Worm (Caenorhabditis elegans): ENCODE measurements around the gene B0563.5.

DNA sequence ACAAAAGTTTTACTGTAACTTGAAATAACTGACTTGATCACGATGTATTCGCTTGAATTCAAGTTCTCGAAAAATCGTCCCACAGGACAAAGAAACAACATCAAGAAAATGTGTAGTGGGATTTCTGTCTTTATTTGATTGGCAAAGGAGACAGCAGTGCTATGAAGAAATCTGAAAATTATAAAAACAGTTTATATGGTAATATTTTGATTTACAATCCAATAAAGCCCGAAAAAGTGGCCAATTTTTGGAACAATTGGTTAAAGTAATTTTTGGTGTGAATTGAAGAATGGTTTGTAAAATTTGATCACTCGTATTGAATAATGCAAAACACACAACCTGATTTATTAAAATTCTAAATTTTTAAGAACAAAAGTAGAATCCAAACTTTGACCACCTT lies 34.9 kb downstream of the B0563.5 start, which contains the start of gene Y81B9A.4:
- no peak for TF ChIP-seq lin-15B (tag; optimal IDR thresholded peaks at IDR 0.05)
- no peak for TF ChIP-seq pha-4 (GFP tag; IDR thresholded peaks at IDR 0.05)
- TF ChIP-seq pha-4 (tag; optimal IDR thresholded peaks at IDR 0.05) = no peak
- no peak for TF ChIP-seq egl-43 (GFP tag; IDR thresholded peaks at IDR 0.05)
- TF ChIP-seq jun-1 (tag; optimal IDR thresholded peaks at IDR 0.05) = no peak
- no peak for TF ChIP-seq mdt-29 (GFP tag; IDR thresholded peaks at IDR 0.05)
- TF ChIP-seq Y105C5A.15 (GFP tag; IDR thresholded peaks at IDR 0.05) = no peak
- no peak for TF ChIP-seq unc-130 (GFP tag; optimal IDR thresholded peaks at IDR 0.05)
- no peak for TF ChIP-seq ceh-32 (tag; optimal IDR thresholded peaks at IDR 0.05; ENCODE audit: poor library complexity)
- no peak for TF ChIP-seq lsy-2 (tag; optimal IDR thresholded peaks at IDR 0.05)
- TF ChIP-seq spr-3 (GFP tag; optimal IDR thresholded peaks at IDR 0.05) = no peak
- TF ChIP-seq skn-1 (tag; optimal IDR thresholded peaks at IDR 0.05) = no peak
- TF ChIP-seq spr-1 (tag; optimal IDR thresholded peaks at IDR 0.05) = no peak
- no peak for TF ChIP-seq ama-1 (optimal IDR thresholded peaks at IDR 0.05)

All from whole organism, L4 larva.